Fruit fly (Drosophila melanogaster): ENCODE data around the gene CG42331.

Gene CG42331

DNA sequence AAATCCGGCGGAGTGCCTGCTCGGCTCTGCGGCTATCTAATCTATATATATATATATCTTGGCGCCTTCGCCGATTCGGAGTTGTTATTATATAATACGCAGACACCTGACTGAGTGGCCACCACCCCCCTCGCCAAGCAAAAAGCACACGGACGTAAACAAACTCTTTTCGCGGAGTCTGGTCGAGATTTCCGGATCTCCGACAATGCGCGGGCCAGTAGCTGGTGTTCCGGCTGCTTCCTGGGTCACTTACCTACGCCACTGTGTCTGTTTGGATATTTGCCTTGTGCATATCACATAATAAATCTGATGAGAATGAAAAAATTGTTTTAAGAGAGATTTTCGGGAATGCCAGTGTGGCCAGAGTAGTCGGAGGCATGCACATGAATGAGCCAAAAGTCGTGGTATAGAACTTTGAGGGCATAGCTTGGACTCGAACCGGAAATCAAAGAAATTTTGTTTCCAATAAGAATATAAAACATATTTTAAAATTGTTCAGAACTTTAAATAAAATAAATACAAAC, 15.1 kb downstream of the CG42331 start, which contains the start of gene CG5805 (continued):
- TF ChIP-seq CG8388 (GFP tag; optimal IDR thresholded peaks at IDR 0.05): peak; percentile 51
- TF ChIP-seq CG16813 (GFP tag; IDR thresholded peaks at IDR 0.05; ENCODE audit: partially characterized antibody): no peak
- peak in 1 of 2 experiments; percentile 36 for TF ChIP-seq Eip74EF (GFP tag; optimal IDR thresholded peaks at IDR 0.05)
- peak; percentile 28; the same call in 1 of the 2 replicates for TF ChIP-seq CG11696 (GFP tag; IDR thresholded peaks at IDR 0.05)
- no peak for TF ChIP-seq vfl (GFP tag; optimal IDR thresholded peaks at IDR 0.05)
- TF ChIP-seq MESR4 (GFP tag; optimal IDR thresholded peaks at IDR 0.05): peak; percentile 96
- peak; percentile 86 for TF ChIP-seq CG10543 (GFP tag; optimal IDR thresholded peaks at IDR 0.05)
- peak; percentile 45 for TF ChIP-seq Dp (GFP tag; optimal IDR thresholded peaks at IDR 0.05)
- no peak for TF ChIP-seq jigr1 (GFP tag; IDR thresholded peaks at IDR 0.05)
- peak; percentile 50 for TF ChIP-seq kni (GFP tag; optimal IDR thresholded peaks at IDR 0.05)
- peak; percentile 63 for TF ChIP-seq CG12744 (GFP tag; optimal IDR thresholded peaks at IDR 0.05)
- TF ChIP-seq insv (GFP tag; optimal IDR thresholded peaks at IDR 0.05): peak; percentile 82 to 96
- TF ChIP-seq CG12942 (GFP tag; optimal IDR thresholded peaks at IDR 0.05): peak; percentile 66
- peak; percentile 79 for TF ChIP-seq CG8359 (GFP tag; optimal IDR thresholded peaks at IDR 0.05; ENCODE audit: borderline replicate concordance)
- peak; percentile 58 for TF ChIP-seq wek (GFP tag; optimal IDR thresholded peaks at IDR 0.05)
- TF ChIP-seq so (GFP tag; IDR thresholded peaks at IDR 0.05): peak; percentile 67
- TF ChIP-seq Oli (tag; optimal IDR thresholded peaks at IDR 0.05): peak; percentile 69
- no peak for TF ChIP-seq CG10565 (GFP tag; optimal IDR thresholded peaks at IDR 0.05)
- TF ChIP-seq Mrtf (GFP tag; IDR thresholded peaks at IDR 0.05): peak; percentile 34; the same call in 2 of the 3 replicates
- TF ChIP-seq CG1233 (GFP tag; optimal IDR thresholded peaks at IDR 0.05): peak; percentile 90
- no peak for TF ChIP-seq unc-4 (GFP tag; IDR thresholded peaks at IDR 0.05; ENCODE audit: partially characterized antibody)
- TF ChIP-seq CG17385 (GFP tag; optimal IDR thresholded peaks at IDR 0.05): peak; percentile 78
- peak; percentile 96 for TF ChIP-seq CG12769 (tag; optimal IDR thresholded peaks at IDR 0.05)
- peak; percentile 69 for TF ChIP-seq Dip3 (GFP tag; optimal IDR thresholded peaks at IDR 0.05)
- no peak for TF ChIP-seq eve (GFP tag; optimal IDR thresholded peaks at IDR 0.05)
- TF ChIP-seq CG17802 (tag; optimal IDR thresholded peaks at IDR 0.05): peak; percentile 82
- peak; percentile 43; the same call in 2 of the 3 replicates for TF ChIP-seq CG6791 (GFP tag; IDR thresholded peaks at IDR 0.05; ENCODE audit: partially characterized antibody)
- peak; percentile 45 for TF ChIP-seq Dref (GFP tag; IDR thresholded peaks at IDR 0.05)
- TF ChIP-seq CG7928 (GFP tag; optimal IDR thresholded peaks at IDR 0.05): peak; percentile 57
- TF ChIP-seq B-H1 (GFP tag; IDR thresholded peaks at IDR 0.05): peak; percentile 54
- peak; percentile 88 for TF ChIP-seq crol (GFP tag; IDR thresholded peaks at IDR 0.05)
- no peak for TF ChIP-seq CG30020 (tag; optimal IDR thresholded peaks at IDR 0.05)
- TF ChIP-seq CoRest (tag; optimal IDR thresholded peaks at IDR 0.05): peak; percentile 86
- TF ChIP-seq bab2 (GFP tag; optimal IDR thresholded peaks at IDR 0.05): peak; percentile 46
- TF ChIP-seq CG31224 (GFP tag; IDR thresholded peaks at IDR 0.05): peak; percentile 77
- TF ChIP-seq bcd (GFP tag; optimal IDR thresholded peaks at IDR 0.05): peak; percentile 95
- peak; percentile 23 for TF ChIP-seq CG10462 (GFP tag; optimal IDR thresholded peaks at IDR 0.05)
- no peak for TF ChIP-seq kay (GFP tag; optimal IDR thresholded peaks at IDR 0.05)
- TF ChIP-seq CG12391 (tag; optimal IDR thresholded peaks at IDR 0.05): peak; percentile 86
- TF ChIP-seq Fer1 (GFP tag; optimal IDR thresholded peaks at IDR 0.05): peak; percentile 91
- peak; percentile 54 for TF ChIP-seq p53 (GFP tag; optimal IDR thresholded peaks at IDR 0.05)
- TF ChIP-seq CG14441 (GFP tag; IDR thresholded peaks at IDR 0.05): peak; percentile 72
- TF ChIP-seq Sry-δ (GFP tag; optimal IDR thresholded peaks at IDR 0.05): peak; percentile 56
- peak; percentile 63; the same call in 2 of the 3 replicates for TF ChIP-seq CG7357 (GFP tag; IDR thresholded peaks at IDR 0.05)
- TF ChIP-seq dpn (GFP tag; optimal IDR thresholded peaks at IDR 0.05): peak; percentile 65 to 87
- TF ChIP-seq CG8290 (GFP tag; optimal IDR thresholded peaks at IDR 0.05): no peak
- TF ChIP-seq CG8290 (tag; optimal IDR thresholded peaks at IDR 0.05): peak in 1 of 2 experiments; percentile 41
- TF ChIP-seq CG10267 (tag; optimal IDR thresholded peaks at IDR 0.05): peak; percentile 67
- TF ChIP-seq CG18599 (GFP tag; optimal IDR thresholded peaks at IDR 0.05): peak; percentile 84
